Worm (Caenorhabditis elegans) whole organism, L4/young adult: ENCODE data around the gene Y17D7B.2.

Experiments
- W03F9.2 ChIP-seq: fragments of 150-350 bp; optimal IDR thresholded peaks from 2 replicates; lab custom pipeline; 2014; ENCODE audit warnings: missing biosample characterization, missing genetic modification characterization
- dao-5 ChIP-seq: sonication (generic microtip); optimal IDR thresholded peaks from 2 replicates; lab custom pipeline; 2016; ENCODE audit warnings: missing genotype, missing genetic modification characterization, moderate library complexity, missing compliant biosample characterization
- him-1 ChIP-seq: sonication (generic microtip); optimal IDR thresholded peaks from 2 replicates; lab custom pipeline; 2016; ENCODE audit warnings: missing genotype, missing genetic modification reagents, missing genetic modification characterization, missing compliant biosample characterization

- TF ChIP-seq dao-5 (no peak), him-1 (no peak), W03F9.2 (no peak)
These were observed 49.6 kb downstream of the Y17D7B.2 start, which contains the start of gene cyp-33D3 for ce11 chrV:18837125-18837524.
